Worm (Caenorhabditis elegans) whole organism, L3 larva: ENCODE results near the gene hmgs-1.

Experiments used
- R02D3.7 ChIP-seq: fragments of 150-350 bp; optimal IDR thresholded peaks from 2 replicates; lab custom pipeline; 2014; ENCODE audit warnings: missing biosample characterization, missing genetic modification characterization
- ZK546.5 ChIP-seq: sonication (generic microtip); optimal IDR thresholded peaks from 2 replicates; lab custom pipeline; 2017; ENCODE audit warnings: missing biosample characterization, missing genetic modification characterization
- aly-2 ChIP-seq: fragments of 150-350 bp; optimal IDR thresholded peaks from 2 replicates; lab custom pipeline; 2014; ENCODE audit warnings: missing biosample characterization, missing genetic modification characterization
- ama-1 ChIP-seq: fragments of 150-350 bp; optimal IDR thresholded peaks from 2 replicates; lab custom pipeline; 2018
- ceh-16 ChIP-seq: sonication (generic microtip); optimal IDR thresholded peaks from 2 replicates; lab custom pipeline; 2017; ENCODE audit warnings: missing biosample characterization, missing genetic modification characterization
- ceh-82 ChIP-seq: fragments of 150-350 bp; optimal IDR thresholded peaks from 2 replicates; lab custom pipeline; 2014; ENCODE audit warnings: missing biosample characterization, missing genetic modification characterization
- ceh-9 ChIP-seq: sonication (generic microtip); optimal IDR thresholded peaks from 2 replicates; lab custom pipeline; 2018; ENCODE audit warnings: missing biosample characterization, missing genetic modification characterization
- daf-12 ChIP-seq: fragments of 150-350 bp; optimal IDR thresholded peaks from 2 replicates; lab custom pipeline; 2014; ENCODE audit warnings: missing biosample characterization, missing genetic modification reagents, missing genetic modification characterization
- egl-27 ChIP-seq: sonication (generic microtip); optimal IDR thresholded peaks from 4 replicates; lab custom pipeline; 2017; ENCODE audit warnings: missing biosample characterization, missing genetic modification reagents, missing genetic modification characterization
- egl-5 ChIP-seq: fragments of 150-350 bp; optimal IDR thresholded peaks from 2 replicates; lab custom pipeline; 2017; ENCODE audit warnings: missing biosample characterization, missing genetic modification reagents, missing genetic modification characterization, inconsistent platforms
- elt-1 ChIP-seq: fragments of 150-350 bp; optimal IDR thresholded peaks from 2 replicates; lab custom pipeline; 2014; ENCODE audit warnings: missing biosample characterization, missing genetic modification characterization
- elt-2 ChIP-seq: sonication (generic microtip); optimal IDR thresholded peaks from 2 replicates; lab custom pipeline; 2016; ENCODE audit warnings: missing genetic modification reagents, mild to moderate bottlenecking, missing genetic modification characterization, missing compliant biosample characterization
- elt-3 ChIP-seq, 3 experiments: fragments of 150-350 bp in 1 of 3; sonication (generic microtip) in 2 of 3; optimal IDR thresholded peaks; 2 replicates in 2 of 3; 4 replicates in 1 of 3; lab custom pipeline; 2014 to 2017; ENCODE audit warnings: missing biosample characterization in 3 of 3, missing genetic modification characterization in 3 of 3
- fkh-2 ChIP-seq: fragments of 150-350 bp; optimal IDR thresholded peaks from 2 replicates; lab custom pipeline; 2014; ENCODE audit warnings: missing biosample characterization, missing genetic modification reagents, missing genetic modification characterization
- fos-1 ChIP-seq: fragments of 150-350 bp; optimal IDR thresholded peaks from 2 replicates; lab custom pipeline; 2014; ENCODE audit warnings: missing biosample characterization, missing genetic modification characterization
- hmg-11 ChIP-seq: sonication (generic microtip); optimal IDR thresholded peaks from 2 replicates; lab custom pipeline; 2016; ENCODE audit warnings: missing genetic modification characterization, missing compliant biosample characterization
- lsy-12 ChIP-seq: sonication (generic microtip); optimal IDR thresholded peaks from 2 replicates; lab custom pipeline; 2016; ENCODE audit warnings: mild to moderate bottlenecking, missing genetic modification characterization, missing compliant biosample characterization
- mdl-1 ChIP-seq: fragments of 150-350 bp; optimal IDR thresholded peaks from 2 replicates; lab custom pipeline; 2014; ENCODE audit warnings: missing biosample characterization, missing genetic modification characterization
- mml-1 ChIP-seq: fragments of 150-350 bp; sonication (generic microtip); optimal IDR thresholded peaks from 3 replicates; lab custom pipeline; 2014; ENCODE audit warnings: missing biosample characterization, missing genetic modification characterization
- nfya-1 ChIP-seq: sonication (generic microtip); optimal IDR thresholded peaks from 2 replicates; lab custom pipeline; 2017; ENCODE audit warnings: missing genetic modification characterization, mild to moderate bottlenecking, missing compliant biosample characterization, antibody characterized with exemption, moderate library complexity; ENCODE audit not compliant: insufficient read depth
- nhr-12 ChIP-seq: fragments of 150-350 bp; optimal IDR thresholded peaks from 2 replicates; lab custom pipeline; 2014; ENCODE audit warnings: missing biosample characterization, missing genetic modification characterization
- nhr-23 ChIP-seq: fragments of 150-350 bp; optimal IDR thresholded peaks from 2 replicates; lab custom pipeline; 2014; ENCODE audit warnings: missing biosample characterization, missing genetic modification reagents, missing genetic modification characterization
- nhr-25 ChIP-seq: sonication (generic microtip); optimal IDR thresholded peaks from 2 replicates; lab custom pipeline; 2017; ENCODE audit warnings: missing biosample characterization, missing genetic modification characterization
- nhr-43 ChIP-seq: sonication (generic microtip); optimal IDR thresholded peaks from 2 replicates; lab custom pipeline; 2016; ENCODE audit warnings: mild to moderate bottlenecking, missing genetic modification characterization, missing compliant biosample characterization; ENCODE audit not compliant: poor library complexity, severe bottlenecking
- nhr-76 ChIP-seq: fragments of 150-350 bp; sonication (generic microtip); optimal IDR thresholded peaks from 5 replicates; lab custom pipeline; 2014; ENCODE audit warnings: missing biosample characterization, missing genetic modification characterization
- nhr-77 ChIP-seq: fragments of 150-350 bp; optimal IDR thresholded peaks from 2 replicates; lab custom pipeline; 2014; ENCODE audit warnings: missing biosample characterization, missing genetic modification characterization
- pha-4 ChIP-seq: fragments of 150-350 bp; optimal IDR thresholded peaks from 2 replicates; lab custom pipeline; 2014; ENCODE audit warnings: missing biosample characterization, missing genetic modification reagents, missing genetic modification characterization
- pqm-1 ChIP-seq: fragments of 150-350 bp; optimal IDR thresholded peaks from 2 replicates; lab custom pipeline; 2017; ENCODE audit warnings: missing biosample characterization, missing genetic modification characterization, inconsistent platforms
- sea-2 ChIP-seq: fragments of 150-350 bp; sonication (generic microtip); optimal IDR thresholded peaks from 4 replicates; lab custom pipeline; 2014; ENCODE audit warnings: missing biosample characterization, missing genetic modification reagents, missing genetic modification characterization
- tbx-2 ChIP-seq: sonication (generic microtip); optimal IDR thresholded peaks from 2 replicates; lab custom pipeline; 2016; ENCODE audit warnings: mild to moderate bottlenecking, missing genetic modification characterization, missing compliant biosample characterization
- unc-62 ChIP-seq: fragments of 150-350 bp; sonication (generic microtip); optimal IDR thresholded peaks from 4 replicates; lab custom pipeline; 2014; ENCODE audit warnings: missing biosample characterization, missing genetic modification reagents, missing genetic modification characterization
- zag-1 ChIP-seq: fragments of 150-350 bp; optimal IDR thresholded peaks from 2 replicates; lab custom pipeline; 2014; ENCODE audit warnings: missing biosample characterization, missing genetic modification characterization
- ztf-11 ChIP-seq: fragments of 150-350 bp; optimal IDR thresholded peaks from 2 replicates; lab custom pipeline; 2014; ENCODE audit warnings: missing biosample characterization, missing genetic modification characterization

Gene hmgs-1

DNA sequence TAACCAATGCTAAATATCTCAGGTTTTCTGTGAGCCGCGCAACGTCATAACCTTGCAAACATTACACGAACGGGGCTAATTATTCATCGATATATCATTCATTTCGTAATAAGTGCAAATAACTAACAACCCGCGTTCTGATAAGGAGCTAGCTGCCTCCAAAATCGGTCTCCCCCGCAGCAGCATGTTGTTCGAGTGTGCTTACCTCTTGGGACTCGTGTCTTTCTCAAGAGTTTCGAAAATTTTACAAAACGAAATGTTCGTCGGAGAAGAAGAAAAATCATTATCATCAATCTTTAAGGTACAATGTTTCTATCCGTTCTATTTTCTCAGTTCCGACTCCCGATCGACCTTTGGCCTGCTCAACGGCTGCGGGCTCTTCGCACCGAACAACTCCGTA is 6.4 kb downstream of the hmgs-1 start:
- no peak for TF ChIP-seq ceh-82 (tag; lab: Kevin White, UChicago)

DNA sequence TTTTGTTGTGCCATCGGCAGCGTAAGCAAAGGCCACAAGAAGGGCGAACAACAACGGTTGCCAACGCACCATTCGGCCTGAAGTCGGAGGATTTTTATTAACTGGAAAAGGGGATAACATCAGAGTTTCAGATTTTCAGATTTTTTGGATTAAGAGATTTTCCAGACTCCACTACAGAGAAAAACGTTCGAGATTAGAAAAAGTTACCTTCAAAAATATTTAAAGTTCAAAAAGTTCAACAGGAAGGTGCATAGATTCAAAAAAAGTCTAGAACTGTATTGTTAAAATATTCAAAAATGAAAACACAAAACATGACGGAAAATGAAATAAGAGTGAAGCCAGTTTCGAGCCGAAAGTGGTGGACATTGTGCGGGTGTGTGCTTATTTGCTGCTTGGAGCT is 8.4 kb downstream of the hmgs-1 start, which contains the start of gene pqn-13:
Gene pqn-13, minus strand, starts transcription at position 101 of the 400 bp plus-strand sequence.
- no peak for TF ChIP-seq egl-5 (tag; lab: Kevin White, UChicago)

DNA sequence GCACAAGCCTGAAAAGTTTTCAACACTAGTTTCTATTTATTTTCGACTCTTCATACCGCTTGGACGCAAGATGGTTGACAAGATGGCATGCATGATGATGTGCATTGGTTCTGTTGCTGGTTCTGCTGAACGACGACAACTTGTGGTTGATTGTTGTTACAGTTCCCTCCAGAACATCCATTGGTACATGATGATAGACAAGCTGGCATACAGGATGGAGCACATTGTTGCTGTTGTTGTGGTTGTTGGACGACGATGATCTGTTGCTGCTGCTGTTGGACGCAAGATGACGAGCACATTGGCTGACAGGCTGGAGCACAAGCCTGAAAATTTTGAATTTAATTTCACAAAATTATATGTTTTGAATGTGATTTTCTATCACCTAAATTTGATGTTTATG is 12.1 kb downstream of the hmgs-1 start:
- TF ChIP-seq nhr-76, result no peak
- no peak for TF ChIP-seq pha-4 (tag; lab: Kevin White, UChicago)
- no peak for TF ChIP-seq nhr-12 (tag; lab: Kevin White, UChicago)
- TF ChIP-seq mml-1 (tag; lab: Kevin White, UChicago), result no peak
- TF ChIP-seq mdl-1 (tag; lab: Kevin White, UChicago), result no peak
- TF ChIP-seq zag-1 (tag; lab: Kevin White, UChicago), result no peak
- TF ChIP-seq hmg-11 (tag; lab: Kevin White, UChicago), result no peak
- no peak for TF ChIP-seq fos-1 (tag; lab: Kevin White, UChicago)
- TF ChIP-seq elt-2 (tag; lab: Kevin White, UChicago), result no peak
- TF ChIP-seq aly-2, result no peak
- no peak for TF ChIP-seq egl-5 (tag; lab: Kevin White, UChicago)

DNA sequence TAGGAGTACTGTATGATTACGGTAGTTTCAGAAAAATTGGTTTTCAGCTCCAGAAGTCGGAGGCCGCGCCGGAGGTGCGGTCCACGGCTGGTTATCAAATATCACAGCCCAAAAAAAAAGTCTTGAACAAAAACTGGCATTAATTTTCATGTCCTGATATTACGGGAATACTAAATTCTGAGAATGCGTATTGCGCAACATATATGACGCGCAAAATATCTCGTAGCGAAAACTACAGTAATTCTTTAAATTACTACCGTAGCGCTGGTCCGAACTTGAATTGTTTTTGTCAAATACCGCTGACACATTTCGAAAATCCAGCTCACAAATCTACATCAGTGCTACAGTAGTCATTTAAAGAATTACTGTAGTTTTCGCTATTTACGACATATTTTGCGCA is 15.4 kb downstream of the hmgs-1 start:
- no peak for TF ChIP-seq elt-2 (tag; lab: Kevin White, UChicago)
- TF ChIP-seq hmg-11 (tag; lab: Kevin White, UChicago), result no peak
- no peak for TF ChIP-seq aly-2
- TF ChIP-seq pha-4 (tag; lab: Kevin White, UChicago), result no peak
- no peak for TF ChIP-seq R02D3.7 (tag; lab: Kevin White, UChicago)
- no peak for TF ChIP-seq nhr-43
- TF ChIP-seq elt-3 (tag; optimal IDR thresholded peaks at IDR 0.05; lab: Kevin White, UChicago), result no peak
- TF ChIP-seq sea-2 (GFP tag; lab: Kevin White, UChicago), result no peak
- no peak for TF ChIP-seq elt-1 (tag; lab: Kevin White, UChicago)
- TF ChIP-seq nhr-25, result no peak
- no peak for TF ChIP-seq egl-27 (tag; lab: Kevin White, UChicago)
- TF ChIP-seq mml-1 (tag; lab: Kevin White, UChicago), result no peak
- TF ChIP-seq ama-1 (lab: Kevin White, UChicago), result no peak
- TF ChIP-seq unc-62, result no peak
- TF ChIP-seq nhr-76, result no peak
- no peak for TF ChIP-seq ceh-16 (tag; lab: Kevin White, UChicago)
- no peak for TF ChIP-seq pqm-1 (tag; lab: Kevin White, UChicago)
- no peak for TF ChIP-seq nhr-12 (tag; lab: Kevin White, UChicago)

DNA sequence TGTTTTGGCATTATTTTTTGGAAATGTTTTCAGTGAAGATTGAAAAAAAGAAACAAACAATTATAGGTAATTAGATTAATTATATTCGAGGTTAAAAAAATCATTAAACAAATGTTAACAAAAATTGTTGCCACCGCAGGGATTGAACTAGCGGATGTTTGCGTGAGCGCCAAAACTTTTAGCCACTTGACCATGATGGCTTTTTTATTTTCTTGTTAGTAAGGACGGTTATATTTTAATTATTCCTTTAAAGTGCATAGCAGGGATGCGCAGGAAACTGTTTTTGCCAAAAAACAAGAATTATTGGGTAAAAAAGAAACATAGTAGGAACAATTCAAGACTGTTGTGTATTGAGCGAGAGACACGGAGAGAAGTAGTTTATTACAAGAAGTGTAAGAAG is 17.1 kb downstream of the hmgs-1 start:
- TF ChIP-seq fkh-2 (tag; lab: Kevin White, UChicago) (no peak), unc-62 (no peak), elt-2 (tag; lab: Kevin White, UChicago) (peak; percentile 6), nhr-23 (peak; percentile 36), daf-12 (tag; lab: Kevin White, UChicago) (no peak), nhr-77 (tag; lab: Kevin White, UChicago) (peak; percentile 64), ama-1 (lab: Kevin White, UChicago) (no peak), elt-1 (tag; lab: Kevin White, UChicago) (no peak), nhr-43 (peak; percentile 86), zag-1 (tag; lab: Kevin White, UChicago) (no peak), sea-2 (GFP tag; lab: Kevin White, UChicago) (no peak), ceh-9 (tag; lab: Kevin White, UChicago) (no peak), pqm-1 (tag; lab: Kevin White, UChicago) (no peak), tbx-2 (peak; percentile 31), ztf-11 (no peak), nfya-1 (tag; lab: Kevin White, UChicago) (no peak), fos-1 (tag; lab: Kevin White, UChicago) (no peak), lsy-12 (tag; lab: Kevin White, UChicago) (peak; percentile 71), ZK546.5 (no peak)
